Fruit fly (Drosophila melanogaster) whole organism, embryonic: ENCODE results near the gene mad2.
A peak's percentile ranks its signal among the peaks of the same experiment; 100 is the strongest.

Experiments
- Atf3 ChIP-seq: fragments of 200-800 bp; sonication (Bioruptor generic); optimal IDR thresholded peaks from 3 replicates; lab custom pipeline; 2016; ENCODE audit warnings: missing biosample characterization, missing genetic modification characterization
- CG10959 ChIP-seq: fragments of 200-800 bp; sonication (Bioruptor generic); IDR thresholded peaks from 2 replicates; pipeline ENCODE4 v1.3.6; 2022; ENCODE audit warnings: missing biosample characterization, missing genetic modification characterization
- CG11085 ChIP-seq: fragments of 200-800 bp; sonication (Bioruptor generic); IDR thresholded peaks from 2 replicates; pipeline ENCODE4 v1.3.6; 2022; ENCODE audit warnings: missing biosample characterization, missing genetic modification characterization
- CG11398 ChIP-seq: fragments of 200-800 bp; sonication (Bioruptor generic); optimal IDR thresholded peaks from 2 replicates; lab custom pipeline; 2016; ENCODE audit warnings: missing biosample characterization, missing genetic modification characterization
- CG13624 ChIP-seq: fragments of 200-800 bp; sonication (Bioruptor generic); optimal IDR thresholded peaks from 2 replicates; lab custom pipeline; 2016; ENCODE audit warnings: missing biosample characterization, missing genetic modification characterization
- CG14667 ChIP-seq: fragments of 200-800 bp; sonication (Bioruptor generic); IDR thresholded peaks from 2 replicates; pipeline ENCODE4 v1.3.6; 2022; ENCODE audit warnings: missing biosample characterization, missing genetic modification characterization
- CG15073 ChIP-seq: fragments of 200-800 bp; sonication (Bioruptor generic); optimal IDR thresholded peaks from 2 replicates; lab custom pipeline; 2016; ENCODE audit warnings: missing biosample characterization, missing genetic modification characterization
- CG1603 ChIP-seq: fragments of 200-800 bp; sonication (Bioruptor generic); optimal IDR thresholded peaks from 2 replicates; lab custom pipeline; 2019; ENCODE audit warnings: missing biosample characterization, mild to moderate bottlenecking, missing genetic modification characterization, moderate library complexity
- CG16779 ChIP-seq: fragments of 200-800 bp; sonication (Bioruptor generic); IDR thresholded peaks from 2 replicates; pipeline ENCODE4 v1.3.6; 2022; ENCODE audit warnings: missing biosample characterization, missing genetic modification characterization
- CG17568 ChIP-seq: fragments of 200-800 bp; sonication (Bioruptor generic); optimal IDR thresholded peaks from 2 replicates; lab custom pipeline; 2018; ENCODE audit warnings: missing biosample characterization, mild to moderate bottlenecking, missing genetic modification characterization, moderate library complexity
- CG2116 ChIP-seq: fragments of 200-800 bp; sonication (Bioruptor generic); optimal IDR thresholded peaks from 3 replicates; lab custom pipeline; 2018; ENCODE audit warnings: missing biosample characterization, mild to moderate bottlenecking, missing genetic modification characterization
- CG31224 ChIP-seq: fragments of 200-800 bp; sonication (Bioruptor generic); IDR thresholded peaks from 2 replicates; pipeline ENCODE4 v1.3.6; 2022; ENCODE audit warnings: missing biosample characterization, missing genetic modification characterization
- CG4707 ChIP-seq: fragments of 200-800 bp; sonication (Bioruptor generic); optimal IDR thresholded peaks from 2 replicates; lab custom pipeline; 2018; ENCODE audit warnings: missing biosample characterization, mild to moderate bottlenecking, missing genetic modification characterization, moderate library complexity
- CG4854 ChIP-seq: fragments of 200-800 bp; sonication (Bioruptor generic); optimal IDR thresholded peaks from 2 replicates; lab custom pipeline; 2016; ENCODE audit warnings: missing biosample characterization, missing genetic modification characterization, inconsistent platforms
- CG7556 ChIP-seq: fragments of 200-800 bp; sonication (Bioruptor generic); optimal IDR thresholded peaks from 2 replicates; lab custom pipeline; 2017; ENCODE audit warnings: missing biosample characterization, mild to moderate bottlenecking, missing genetic modification characterization
- CG7839 ChIP-seq: fragments of 200-800 bp; sonication (Bioruptor generic); optimal IDR thresholded peaks from 3 replicates; lab custom pipeline; 2018; ENCODE audit warnings: missing biosample characterization, mild to moderate bottlenecking, missing genetic modification characterization, moderate library complexity
- CG8089 ChIP-seq: fragments of 200-800 bp; sonication (Bioruptor generic); optimal IDR thresholded peaks from 3 replicates; lab custom pipeline; 2016; ENCODE audit warnings: missing biosample characterization, missing genetic modification characterization
- CG8359 ChIP-seq: fragments of 200-800 bp; sonication (Bioruptor generic); optimal IDR thresholded peaks from 2 replicates; lab custom pipeline; 2017; ENCODE audit warnings: missing biosample characterization, mild to moderate bottlenecking, missing genetic modification characterization, borderline replicate concordance
- CTCF ChIP-seq: fragments of 200-800 bp; sonication (Bioruptor generic); optimal IDR thresholded peaks from 2 replicates; lab custom pipeline; 2017; ENCODE audit warnings: missing biosample characterization, mild to moderate bottlenecking, missing genetic modification characterization, moderate library complexity
- Dbx ChIP-seq: fragments of 200-800 bp; sonication (Bioruptor generic); IDR thresholded peaks from 3 replicates; pipeline ENCODE4 v1.3.6; 2022; ENCODE audit warnings: missing biosample characterization, missing genetic modification characterization
- Ets65A ChIP-seq: fragments of 200-800 bp; sonication (Bioruptor generic); peaks from one replicate; lab custom pipeline; 2016; ENCODE audit warnings: missing biosample characterization, missing genetic modification characterization
- HLH3B ChIP-seq: fragments of 200-800 bp; sonication (Bioruptor generic); IDR thresholded peaks from 2 replicates; pipeline ENCODE4 v1.3.6; 2022; ENCODE audit warnings: missing biosample characterization, missing genetic modification characterization
- MESR4 ChIP-seq: fragments of 200-800 bp; sonication (Bioruptor generic); optimal IDR thresholded peaks from 2 replicates; lab custom pipeline; 2018; ENCODE audit warnings: missing biosample characterization, mild to moderate bottlenecking, missing genetic modification characterization, moderate library complexity
- Mrtf ChIP-seq: fragments of 200-800 bp; sonication (Bioruptor generic); IDR thresholded peaks from 3 replicates; pipeline ENCODE4 v1.3.6; 2022; ENCODE audit warnings: missing biosample characterization, missing genetic modification characterization
- Myb ChIP-seq: fragments of 200-800 bp; sonication (Bioruptor generic); optimal IDR thresholded peaks from 2 replicates; lab custom pipeline; 2016; ENCODE audit warnings: missing biosample characterization, missing genetic modification characterization
- NK7.1 ChIP-seq: fragments of 200-800 bp; sonication (Bioruptor generic); optimal IDR thresholded peaks from 3 replicates; lab custom pipeline; 2016; ENCODE audit warnings: missing biosample characterization, missing genetic modification characterization
- Optix ChIP-seq: fragments of 200-800 bp; sonication (Bioruptor generic); IDR thresholded peaks from 3 replicates; pipeline ENCODE4 v1.3.6; 2022; ENCODE audit warnings: missing biosample characterization, missing genetic modification characterization
- Sry-β ChIP-seq: fragments of 200-800 bp; sonication (Bioruptor generic); optimal IDR thresholded peaks from 2 replicates; lab custom pipeline; 2018; ENCODE audit warnings: missing biosample characterization, mild to moderate bottlenecking, missing genetic modification characterization, moderate library complexity
- Ssrp ChIP-seq: fragments of 200-800 bp; sonication (Bioruptor generic); optimal IDR thresholded peaks from 2 replicates; lab custom pipeline; 2018; ENCODE audit warnings: missing biosample characterization, mild to moderate bottlenecking, missing genetic modification characterization, moderate library complexity
- Tbp ChIP-seq: fragments of >200 bp; optimal IDR thresholded peaks from 2 replicates; lab custom pipeline; 2018; ENCODE audit warnings: missing biosample characterization, missing genetic modification characterization
- Xbp1 ChIP-seq: fragments of 200-800 bp; sonication (Bioruptor generic); optimal IDR thresholded peaks from 3 replicates; lab custom pipeline; 2016; ENCODE audit warnings: missing biosample characterization, mild to moderate bottlenecking, missing genetic modification characterization
- bigmax ChIP-seq: fragments of 200-800 bp; sonication (Bioruptor generic); optimal IDR thresholded peaks from 2 replicates; lab custom pipeline; 2018; ENCODE audit warnings: missing biosample characterization, mild to moderate bottlenecking, missing genetic modification characterization
- dimm ChIP-seq: fragments of 200-800 bp; sonication (Bioruptor generic); IDR thresholded peaks from 2 replicates; pipeline ENCODE4 v1.3.6; 2022; ENCODE audit warnings: missing biosample characterization, missing genetic modification characterization
- dmrt11E ChIP-seq: fragments of 200-800 bp; sonication (Bioruptor generic); optimal IDR thresholded peaks from 3 replicates; lab custom pipeline; 2018; ENCODE audit warnings: missing biosample characterization, mild to moderate bottlenecking, missing genetic modification characterization, moderate library complexity
- grau ChIP-seq: fragments of 200-800 bp; optimal IDR thresholded peaks from 3 replicates; lab custom pipeline; 2019; ENCODE audit warnings: missing biosample characterization, mild to moderate bottlenecking, missing genetic modification characterization, moderate library complexity
- gro ChIP-seq: fragments of 200-800 bp; sonication (Bioruptor generic); optimal IDR thresholded peaks from 2 replicates; lab custom pipeline; 2016; ENCODE audit warnings: missing biosample characterization, missing genetic modification characterization
- ham ChIP-seq: fragments of 200-800 bp; sonication (Bioruptor generic); IDR thresholded peaks from 2 replicates; pipeline ENCODE4 v1.3.6; 2022; ENCODE audit warnings: missing biosample characterization, missing genetic modification characterization
- ind ChIP-seq: fragments of 200-800 bp; sonication (Bioruptor generic); optimal IDR thresholded peaks from 3 replicates; lab custom pipeline; 2016; ENCODE audit warnings: missing biosample characterization, missing genetic modification characterization
- jigr1 ChIP-seq: fragments of 200-800 bp; sonication (Bioruptor generic); IDR thresholded peaks from 3 replicates; pipeline ENCODE4 v1.3.6; 2022; ENCODE audit warnings: missing biosample characterization, missing genetic modification characterization
- mld ChIP-seq: fragments of 200-800 bp; sonication (Bioruptor generic); IDR thresholded peaks from 3 replicates; pipeline ENCODE4 v1.3.6; 2022; ENCODE audit warnings: missing biosample characterization, missing genetic modification characterization; ENCODE audit not compliant: partially characterized antibody
- nerfin-2 ChIP-seq: fragments of 200-800 bp; sonication (Bioruptor generic); IDR thresholded peaks from 2 replicates; pipeline ENCODE4 v1.3.6; 2022; ENCODE audit warnings: missing biosample characterization, missing genetic modification characterization; ENCODE audit not compliant: partially characterized antibody
- pnt ChIP-seq: fragments of 200-800 bp; sonication (Bioruptor generic); optimal IDR thresholded peaks from 3 replicates; lab custom pipeline; 2016; ENCODE audit warnings: missing biosample characterization, missing genetic modification characterization
- pzg ChIP-seq: fragments of 200-800 bp; sonication (Bioruptor generic); optimal IDR thresholded peaks from 3 replicates; lab custom pipeline; 2018; ENCODE audit warnings: missing biosample characterization, mild to moderate bottlenecking, missing genetic modification characterization, moderate library complexity
- salm ChIP-seq: fragments of 200-800 bp; sonication (Bioruptor generic); optimal IDR thresholded peaks from 2 replicates; lab custom pipeline; 2018; ENCODE audit warnings: missing biosample characterization, mild to moderate bottlenecking, missing genetic modification characterization
- sim ChIP-seq: fragments of 200-800 bp; sonication (Bioruptor generic); IDR thresholded peaks from 2 replicates; pipeline ENCODE4 v1.3.6; 2022; ENCODE audit warnings: missing biosample characterization, missing genetic modification characterization
- stwl ChIP-seq: fragments of 200-800 bp; sonication (Bioruptor generic); optimal IDR thresholded peaks from 3 replicates; lab custom pipeline; 2018; ENCODE audit warnings: missing biosample characterization, mild to moderate bottlenecking, missing genetic modification characterization, moderate library complexity
- toy ChIP-seq: fragments of 200-800 bp; sonication (Bioruptor generic); IDR thresholded peaks from 2 replicates; pipeline ENCODE4 v1.3.6; 2022; ENCODE audit warnings: missing biosample characterization, missing genetic modification characterization
- wek ChIP-seq: fragments of 200-800 bp; sonication (Bioruptor generic); optimal IDR thresholded peaks from 3 replicates; lab custom pipeline; 2018; ENCODE audit warnings: missing biosample characterization, mild to moderate bottlenecking, missing genetic modification characterization, moderate library complexity
- zen ChIP-seq: fragments of 200-800 bp; sonication (Bioruptor generic); optimal IDR thresholded peaks from 3 replicates; lab custom pipeline; 2018; ENCODE audit warnings: missing biosample characterization, mild to moderate bottlenecking, missing genetic modification characterization, moderate library complexity

The mad2 gene

DNA sequence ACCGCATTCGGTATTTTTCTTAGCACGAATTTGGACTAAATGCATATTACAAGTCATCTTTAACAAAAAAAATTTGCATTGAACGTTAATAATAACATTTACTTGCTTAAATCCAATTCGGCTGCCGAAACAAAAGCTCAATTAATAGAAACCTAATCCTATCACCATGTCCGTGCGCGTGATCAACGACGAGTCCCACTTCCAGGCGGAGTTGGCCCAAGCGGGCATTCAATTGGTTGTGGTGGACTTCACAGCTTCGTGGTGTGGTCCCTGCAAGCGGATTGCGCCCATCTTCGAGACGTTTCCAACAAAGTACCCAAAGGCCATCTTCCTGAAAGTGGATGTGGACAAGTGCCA, 47.1 kb downstream of the mad2 start, which contains the start of gene Txl (continued):
- peak; percentile 60 for TF ChIP-seq MESR4 (GFP tag; lab: Kevin White, UChicago)
- no peak for TF ChIP-seq ind (GFP tag; lab: Kevin White, UChicago)
- TF ChIP-seq mld (GFP tag; lab: Robert Waterston, UW): 0 out of 3 replicates have a peak, but pooled peaks have one; percentile 42
- TF ChIP-seq CTCF (GFP tag; lab: Kevin White, UChicago): no peak
- no peak for TF ChIP-seq Xbp1 (GFP tag; lab: Kevin White, UChicago)
- TF ChIP-seq salm (tag; lab: Kevin White, UChicago): no peak
- no peak for TF ChIP-seq Sry-β (GFP tag; lab: Kevin White, UChicago)
- no peak for TF ChIP-seq Optix
- TF ChIP-seq CG8359 (GFP tag; lab: Kevin White, UChicago): no peak
- TF ChIP-seq, all 482 proteins: peak for 6

DNA sequence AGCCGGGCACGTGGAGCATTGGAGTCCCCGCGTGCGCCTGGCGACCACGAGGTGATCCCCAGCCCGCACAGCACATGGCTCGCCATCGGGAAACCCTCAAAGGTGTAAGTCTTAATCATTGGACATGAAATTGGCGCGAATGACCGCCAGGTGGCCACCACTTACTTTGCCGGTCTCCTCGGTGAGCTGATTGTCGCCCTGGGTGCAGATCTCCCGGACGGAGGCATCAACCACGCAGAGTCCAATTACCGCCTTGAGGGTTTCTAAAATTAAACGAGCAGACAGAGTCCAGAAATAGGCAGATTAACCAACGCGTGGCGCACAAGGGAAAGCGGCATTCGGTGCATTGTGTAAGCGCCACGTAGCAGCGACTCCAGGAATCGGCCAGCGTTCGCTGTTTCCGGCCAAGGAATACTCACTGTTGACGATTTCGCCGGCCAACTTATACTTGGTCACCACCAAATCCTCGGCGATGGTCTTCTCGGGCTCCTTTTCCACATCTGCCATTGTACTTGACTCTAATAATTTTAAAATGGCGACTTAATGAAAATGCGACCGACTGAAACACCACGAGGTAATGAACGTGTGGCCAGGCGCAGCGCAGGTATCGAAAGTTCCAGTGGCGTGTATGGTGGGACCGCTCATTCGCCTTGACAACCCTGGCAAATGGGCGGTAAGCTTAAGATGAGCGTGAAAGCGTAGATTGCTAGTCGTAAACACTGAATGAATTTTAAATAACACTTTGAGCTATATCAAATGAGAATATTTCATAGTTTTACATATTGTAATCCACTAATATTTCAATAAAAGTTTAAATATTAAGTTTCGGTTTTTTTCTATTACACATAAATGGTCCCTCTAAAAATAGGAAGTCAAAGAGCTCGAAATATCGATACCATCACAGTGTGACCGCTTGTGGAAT, 47.7 kb downstream of the mad2 start, which contains the start of gene CG10576:
Gene CG10576, minus strand, starts transcription at position 781 of the 922 bp plus-strand sequence.
- TF ChIP-seq grau (no peak), toy (GFP tag; lab: Robert Waterston, UW) (no peak), ham (no peak), CG7556 (GFP tag; lab: Kevin White, UChicago) (no peak), CG2116 (GFP tag; lab: Kevin White, UChicago) (peak; percentile 78), CG10959 (no peak), CG13624 (GFP tag; lab: Kevin White, UChicago) (peak; percentile 63), CG4854 (GFP tag; lab: Kevin White, UChicago) (no peak), NK7.1 (GFP tag; lab: Kevin White, UChicago) (no peak), CG15073 (GFP tag; lab: Kevin White, UChicago) (no peak), CG17568 (GFP tag; lab: Kevin White, UChicago) (no peak), CG31224 (no peak), mld (GFP tag; lab: Robert Waterston, UW) (no peak), HLH3B (GFP tag; lab: Robert Waterston, UW) (no peak), CG8089 (GFP tag; lab: Kevin White, UChicago) (no peak), gro (GFP tag; lab: Kevin White, UChicago) (no peak), CG4707 (GFP tag; lab: Kevin White, UChicago) (no peak), Ets65A (GFP tag; lab: Kevin White, UChicago) (peak; percentile 75), bigmax (GFP tag; lab: Kevin White, UChicago) (no peak), CG14667 (GFP tag; lab: Robert Waterston, UW) (no peak), CG7839 (no peak), dmrt11E (peak; percentile 21), wek (no peak), pzg (GFP tag; lab: Kevin White, UChicago) (peak; percentile 84), jigr1 (no peak), CG11085 (GFP tag; lab: Robert Waterston, UW) (no peak), Atf3 (GFP tag; lab: Kevin White, UChicago) (no peak), Dbx (no peak), zen (no peak), sim (GFP tag; lab: Robert Waterston, UW) (no peak), CG11398 (GFP tag; lab: Kevin White, UChicago) (no peak), dimm (GFP tag; lab: Robert Waterston, UW) (no peak), CG16779 (no peak), pnt (GFP tag; lab: Kevin White, UChicago) (no peak), CG1603 (tag; lab: Kevin White, UChicago) (no peak), Myb (GFP tag; lab: Kevin White, UChicago) (no peak), Ssrp (tag; lab: Kevin White, UChicago) (no peak), Tbp (GFP tag; lab: Kevin White, UChicago) (peak; percentile 78), Mrtf (no peak), stwl (tag; lab: Kevin White, UChicago) (no peak), nerfin-2 (GFP tag; lab: Robert Waterston, UW) (no peak)
